Fruit fly (Drosophila melanogaster): Measurements from ENCODE around the gene Pp2B-14D.

Gene Pp2B-14D

DNA sequence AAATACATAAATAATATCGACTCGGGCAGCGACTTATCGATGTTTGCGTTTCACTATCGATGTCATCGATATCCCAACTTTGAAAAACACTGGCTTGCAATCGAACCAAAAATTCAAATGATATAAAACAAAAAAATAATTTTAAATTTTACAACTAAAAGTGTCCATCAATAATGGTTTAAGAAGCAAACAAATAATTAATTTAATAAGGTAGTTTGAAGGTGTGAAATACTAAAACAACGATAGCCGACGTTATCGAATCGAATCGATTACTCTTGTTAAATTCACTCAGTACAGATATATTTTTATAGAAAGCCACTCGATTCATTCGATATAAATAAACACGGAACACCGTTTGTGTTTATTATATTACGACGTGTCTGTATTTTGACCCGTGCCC is 33.6 kb upstream of the Pp2B-14D start, which contains the start of the genes SMC3 and Ubc7 (continued):
- TF ChIP-seq Ets97D (GFP tag; optimal IDR thresholded peaks at IDR 0.05) (peak; percentile 18), gem (tag; optimal IDR thresholded peaks at IDR 0.05) (no peak), Meics (GFP tag; optimal IDR thresholded peaks at IDR 0.05) (no peak), CG1024 (GFP tag; IDR thresholded peaks at IDR 0.05) (no peak), CG7963 (GFP tag; IDR thresholded peaks at IDR 0.05; ENCODE audit: partially characterized antibody) (peak; percentile 86), sug (tag; optimal IDR thresholded peaks at IDR 0.05) (peak; percentile 27), Nf-YC (tag; optimal IDR thresholded peaks at IDR 0.05) (peak; percentile 6), CG12155 (GFP tag; optimal IDR thresholded peaks at IDR 0.05) (peak; percentile 29), ato (GFP tag; IDR thresholded peaks at IDR 0.05; ENCODE audit: partially characterized antibody) (peak; percentile 87), zen2 (GFP tag; IDR thresholded peaks at IDR 0.05; ENCODE audit: partially characterized antibody) (peak; percentile 89), CG5180 (GFP tag; optimal IDR thresholded peaks at IDR 0.05) (no peak), stwl (tag; optimal IDR thresholded peaks at IDR 0.05) (peak; percentile 78), Asciz (GFP tag; optimal IDR thresholded peaks at IDR 0.05) (no peak), MBD-R2 (GFP tag; IDR thresholded peaks at IDR 0.05) (no peak), slp2 (GFP tag; optimal IDR thresholded peaks at IDR 0.05) (no peak), BtbVII (GFP tag; optimal IDR thresholded peaks at IDR 0.05) (no peak), Adf1 (GFP tag; IDR thresholded peaks at IDR 0.05) (no peak), Oaz (GFP tag; IDR thresholded peaks at IDR 0.05) (no peak), chn (GFP tag; optimal IDR thresholded peaks at IDR 0.05) (no peak), CG18262 (tag; optimal IDR thresholded peaks at IDR 0.05) (peak; percentile 24), tna (GFP tag; IDR thresholded peaks at IDR 0.05; ENCODE audit: partially characterized antibody) (peak; percentile 91), CG6254 (GFP tag; optimal IDR thresholded peaks at IDR 0.05) (no peak), CG6791 (GFP tag; IDR thresholded peaks at IDR 0.05; ENCODE audit: partially characterized antibody) (peak; percentile 88; the same call in 2 of the 3 replicates), hbn (GFP tag; IDR thresholded peaks at IDR 0.05; ENCODE audit: partially characterized antibody) (peak; percentile 88), sim (GFP tag; IDR thresholded peaks at IDR 0.05) (no peak), CG5953 (GFP tag; IDR thresholded peaks at IDR 0.05) (no peak), Hr78 (GFP tag; optimal IDR thresholded peaks at IDR 0.05) (no peak), CG10321 (GFP tag; IDR thresholded peaks at IDR 0.05) (no peak), YL-1 (GFP tag; optimal IDR thresholded peaks at IDR 0.05) (peak; percentile 56), sna (GFP tag; IDR thresholded peaks at IDR 0.05; ENCODE audit: partially characterized antibody) (peak; percentile 92), CG32532 (GFP tag; IDR thresholded peaks at IDR 0.05) (no peak), pzg (GFP tag; optimal IDR thresholded peaks at IDR 0.05) (peak; percentile 28), ftz-f1 (GFP tag; optimal IDR thresholded peaks at IDR 0.05) (no peak), CG11560 (tag; IDR thresholded peaks at IDR 0.05) (peak; percentile 97), hb (GFP tag; IDR thresholded peaks at IDR 0.05; ENCODE audit: partially characterized antibody) (peak; percentile 95), Sry-δ (GFP tag; optimal IDR thresholded peaks at IDR 0.05) (peak; percentile 61), amos (GFP tag; IDR thresholded peaks at IDR 0.05; ENCODE audit: partially characterized antibody) (peak; percentile 82), oc (tag; optimal IDR thresholded peaks at IDR 0.05) (no peak), Med (GFP tag) (peak; percentile 70), bbx (GFP tag; IDR thresholded peaks at IDR 0.05; ENCODE audit: partially characterized antibody) (peak; percentile 81)

DNA sequence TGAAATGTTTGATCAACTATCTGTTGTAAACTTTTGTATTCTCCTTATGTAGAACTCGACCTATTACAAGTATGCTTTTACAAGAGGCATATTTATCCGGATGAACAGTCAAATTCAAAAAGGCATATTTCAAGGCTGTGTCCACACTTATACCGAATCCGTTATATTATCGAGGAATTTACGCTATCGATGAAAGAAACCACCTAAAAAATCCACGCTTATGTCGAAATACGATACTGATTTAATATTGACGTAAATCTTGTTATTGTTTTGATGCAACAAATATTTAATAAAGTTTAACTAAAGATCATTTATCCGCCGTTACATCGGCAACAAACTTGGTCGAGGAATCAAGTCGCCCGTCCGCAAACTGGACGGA is 27.8 kb upstream of the Pp2B-14D start, which contains the start of gene CG13014:
TSS of gene CG13014 (plus strand) at position 206 of the 379 bp plus-strand sequence.
- TF ChIP-seq CG6791 (GFP tag; IDR thresholded peaks at IDR 0.05; ENCODE audit: partially characterized antibody) = 0 out of 3 replicates have a peak, but pooled peaks have one; percentile 23
- TF ChIP-seq gfzf (GFP tag; optimal IDR thresholded peaks at IDR 0.05) = peak; percentile 65
- peak; percentile 52 for TF ChIP-seq BEAF-32 (GFP tag; optimal IDR thresholded peaks at IDR 0.05)
- no peak for TF ChIP-seq Lim3 (GFP tag; IDR thresholded peaks at IDR 0.05)
- peak; percentile 41 for TF ChIP-seq pzg (GFP tag; optimal IDR thresholded peaks at IDR 0.05)
- TF ChIP-seq ase (GFP tag; IDR thresholded peaks at IDR 0.05) = no peak
- TF ChIP-seq sna (GFP tag; IDR thresholded peaks at IDR 0.05; ENCODE audit: partially characterized antibody) = peak; percentile 40
- TF ChIP-seq MESR4 (GFP tag; optimal IDR thresholded peaks at IDR 0.05) = peak; percentile 30
- no peak for TF ChIP-seq CG7987 (GFP tag; optimal IDR thresholded peaks at IDR 0.05)
- TF ChIP-seq stwl (tag; optimal IDR thresholded peaks at IDR 0.05) = peak; percentile 7
- TF ChIP-seq CG1603 (tag; optimal IDR thresholded peaks at IDR 0.05) = peak; percentile 29
- peak; percentile 35; the same call in 1 of the 3 replicates for TF ChIP-seq CG16813 (GFP tag; IDR thresholded peaks at IDR 0.05; ENCODE audit: partially characterized antibody)
- no peak for TF ChIP-seq H15 (GFP tag; IDR thresholded peaks at IDR 0.05)
- TF ChIP-seq sisA (GFP tag; IDR thresholded peaks at IDR 0.05) = no peak

All from whole organism, embryonic.